Worm (Caenorhabditis elegans) whole organism, L2 larva: Measurements from ENCODE around the gene csa-1.

Experiments
- F13H6.1 ChIP-seq: sonication (generic microtip); optimal IDR thresholded peaks from 2 replicates; lab custom pipeline; 2016; ENCODE audit warnings: missing genetic modification characterization, missing compliant biosample characterization
- R02D3.7 ChIP-seq: fragments of 150-350 bp; optimal IDR thresholded peaks from 2 replicates; lab custom pipeline; 2014; ENCODE audit warnings: missing biosample characterization, missing genetic modification characterization
- egl-27 ChIP-seq: sonication (generic microtip); optimal IDR thresholded peaks from 3 replicates; lab custom pipeline; 2017; ENCODE audit warnings: missing biosample characterization, missing genetic modification reagents, missing genetic modification characterization
- elt-1 ChIP-seq: fragments of 150-350 bp; optimal IDR thresholded peaks from 2 replicates; lab custom pipeline; 2014; ENCODE audit warnings: missing biosample characterization, missing genetic modification characterization
- nhr-25 ChIP-seq: fragments of 150-350 bp; sonication (generic microtip); optimal IDR thresholded peaks from 3 replicates; lab custom pipeline; 2014; ENCODE audit warnings: missing biosample characterization, missing genetic modification characterization
- skn-1 ChIP-seq: sonication (generic microtip); optimal IDR thresholded peaks from 2 replicates; lab custom pipeline; 2017; ENCODE audit warnings: missing biosample characterization, missing genetic modification characterization
- unc-62 ChIP-seq: fragments of 150-350 bp; optimal IDR thresholded peaks from 2 replicates; lab custom pipeline; 2014; ENCODE audit warnings: missing biosample characterization, missing genetic modification reagents, missing genetic modification characterization
- zag-1 ChIP-seq: fragments of 150-350 bp; optimal IDR thresholded peaks from 2 replicates; lab custom pipeline; 2014; ENCODE audit warnings: missing biosample characterization, missing genetic modification characterization

DNA sequence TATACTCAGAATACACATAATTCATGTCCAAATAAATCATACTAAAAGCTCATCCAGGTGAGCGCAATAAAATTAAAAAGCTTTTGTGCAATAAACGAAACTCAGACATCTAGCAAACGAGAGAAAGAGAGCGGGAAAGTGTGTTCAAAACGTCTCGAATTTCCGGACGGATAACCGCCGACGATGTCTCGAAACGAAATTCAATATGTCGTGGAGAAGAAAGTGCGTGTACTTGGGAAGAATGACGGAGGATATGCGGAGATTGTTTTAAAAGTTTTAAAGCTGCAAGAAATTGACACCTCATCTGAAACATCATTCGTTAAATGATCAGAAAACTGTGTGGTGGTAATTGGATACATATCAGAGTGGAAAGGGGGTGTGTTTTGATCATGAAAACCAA lies 4.8 kb downstream of the csa-1 start:
- TF ChIP-seq F13H6.1 (tag; lab: Kevin White, UChicago) (peak; percentile 46), unc-62 (no peak), zag-1 (tag; lab: Kevin White, UChicago) (no peak), elt-1 (tag; lab: Kevin White, UChicago) (no peak), skn-1 (no peak), nhr-25 (tag; lab: Kevin White, UChicago) (no peak), R02D3.7 (tag; lab: Kevin White, UChicago) (no peak), egl-27 (tag; lab: Kevin White, UChicago) (no peak)
